Worm (Caenorhabditis elegans): ENCODE measurements around the gene sorf-2.

Gene sorf-2

ce11 chrIII:5318610-5319009, 7.8 kb upstream of the sorf-2 start:
- TF ChIP-seq pha-4 (tag; optimal IDR thresholded peaks at IDR 0.05): peak; percentile 5
- peak; percentile 49 for TF ChIP-seq elt-2 (tag; optimal IDR thresholded peaks at IDR 0.05)
- TF ChIP-seq daf-12 (tag; optimal IDR thresholded peaks at IDR 0.05): no peak
- peak; percentile 61 for TF ChIP-seq pqm-1 (tag; optimal IDR thresholded peaks at IDR 0.05)
- TF ChIP-seq fos-1 (tag; optimal IDR thresholded peaks at IDR 0.05): no peak
- no peak for TF ChIP-seq skn-1 (tag; optimal IDR thresholded peaks at IDR 0.05)
- TF ChIP-seq egl-5 (tag; optimal IDR thresholded peaks at IDR 0.05): no peak

DNA sequence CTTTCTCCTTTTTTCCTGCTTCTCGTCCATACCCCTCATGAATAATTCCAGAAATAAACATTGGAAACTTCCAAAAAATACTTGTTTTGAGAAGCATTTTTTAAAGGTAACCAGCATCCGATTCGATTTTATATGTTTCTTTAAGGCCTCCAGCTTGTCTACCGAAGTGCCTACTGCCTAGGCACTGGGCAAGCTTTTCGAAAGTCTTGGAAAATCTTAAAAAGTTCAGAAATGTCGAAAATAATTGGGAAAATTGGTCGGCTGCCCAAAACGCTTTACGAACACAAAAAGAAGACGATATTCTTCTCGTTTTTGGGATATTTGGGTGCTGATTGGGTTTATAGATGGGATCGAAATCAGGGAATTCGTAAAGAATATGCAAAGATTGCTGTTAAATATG, 4.8 kb upstream of the sorf-2 start, which contains the start of gene F52C9.3:
Gene F52C9.3, plus strand, starts transcription at position 225 of the 400 bp plus-strand sequence.
- TF ChIP-seq pha-4 (tag; optimal IDR thresholded peaks at IDR 0.05) (no peak), unc-39 (tag; optimal IDR thresholded peaks at IDR 0.05) (no peak)

ce11 chrIII:5329372-5329771, 2.9 kb downstream of the sorf-2 start:
- TF ChIP-seq eor-1 (tag; optimal IDR thresholded peaks at IDR 0.05) (no peak), mml-1 (tag; optimal IDR thresholded peaks at IDR 0.05) (no peak), skn-1 (tag; optimal IDR thresholded peaks at IDR 0.05) (no peak), unc-62 (GFP tag; optimal IDR thresholded peaks at IDR 0.05) (no peak), snpc-4 (tag; optimal IDR thresholded peaks at IDR 0.05) (no peak), nhr-28 (tag; optimal IDR thresholded peaks at IDR 0.05) (no peak)

- TF ChIP-seq elt-2 (tag; optimal IDR thresholded peaks at IDR 0.05) (peak; percentile 76), unc-62 (GFP tag; optimal IDR thresholded peaks at IDR 0.05) (no peak), elt-1 (tag; optimal IDR thresholded peaks at IDR 0.05) (no peak), fkh-10 (GFP tag; optimal IDR thresholded peaks at IDR 0.05) (no peak), pqm-1 (tag; optimal IDR thresholded peaks at IDR 0.05) (no peak)
These were observed 8.2 kb downstream of the sorf-2 start for ce11 chrIII:5334517-5335049.

DNA sequence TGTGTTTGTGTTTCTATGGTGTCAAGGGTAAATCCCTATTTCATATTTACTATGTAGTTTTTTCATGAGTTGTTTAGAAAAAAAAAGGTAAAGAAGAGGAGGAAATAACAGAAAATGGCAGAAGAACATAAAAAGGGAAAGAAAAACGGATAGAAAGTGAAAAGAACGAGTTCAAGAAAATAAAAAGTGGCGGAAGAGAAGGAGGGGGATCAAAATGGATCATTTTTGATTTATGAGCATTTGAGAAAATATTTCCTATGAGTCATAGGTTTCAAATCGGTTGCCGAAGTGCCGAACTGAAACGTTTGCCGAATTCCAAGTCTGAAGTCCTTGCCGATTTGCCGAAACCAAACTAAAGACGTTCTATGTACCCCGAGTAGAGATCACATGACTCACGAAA, 12.4 kb downstream of the sorf-2 start:
- TF ChIP-seq nhr-77 (tag; optimal IDR thresholded peaks at IDR 0.05): no peak
- no peak for TF ChIP-seq R02D3.7 (tag; optimal IDR thresholded peaks at IDR 0.05)
- TF ChIP-seq eor-1 (tag; optimal IDR thresholded peaks at IDR 0.05): no peak
- no peak for TF ChIP-seq unc-62 (GFP tag; optimal IDR thresholded peaks at IDR 0.05)
- TF ChIP-seq zag-1 (tag; optimal IDR thresholded peaks at IDR 0.05): no peak
- no peak for TF ChIP-seq lin-15B (tag; optimal IDR thresholded peaks at IDR 0.05)
- TF ChIP-seq mdl-1 (tag; optimal IDR thresholded peaks at IDR 0.05): no peak
- TF ChIP-seq tbx-2 (tag; optimal IDR thresholded peaks at IDR 0.05): no peak
- TF ChIP-seq ceh-82 (tag; optimal IDR thresholded peaks at IDR 0.05): no peak

DNA sequence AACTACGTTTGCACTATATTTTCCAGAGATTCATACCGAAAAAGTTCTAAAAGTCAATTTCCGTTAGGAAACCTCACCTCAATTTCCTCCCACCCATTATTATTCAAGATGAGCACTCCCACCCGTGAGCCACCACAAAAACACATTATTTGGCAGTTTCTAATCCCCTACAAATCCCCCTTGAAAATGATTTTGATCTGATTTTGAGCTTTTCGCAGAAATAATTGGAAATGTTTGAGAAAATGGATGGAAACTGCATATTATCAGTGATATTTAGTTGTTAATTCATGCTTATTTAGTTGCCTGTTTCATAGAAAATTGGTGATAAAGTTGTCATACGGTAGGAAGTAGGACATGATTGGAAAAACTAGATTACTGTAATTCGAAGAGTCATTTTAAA, 14.1 kb downstream of the sorf-2 start:
- TF ChIP-seq nfya-1 (tag; optimal IDR thresholded peaks at IDR 0.05; ENCODE audit: insufficient read depth): no peak

ce11 chrIII:5341382-5341781, 15.0 kb downstream of the sorf-2 start, which contains the start of gene ZK121.2:
Gene ZK121.2, plus strand, starts transcription at chrIII:5341682.
- TF ChIP-seq elt-2 (tag; optimal IDR thresholded peaks at IDR 0.05): no peak
- no peak for TF ChIP-seq zag-1 (tag; optimal IDR thresholded peaks at IDR 0.05)
- TF ChIP-seq nhr-25 (tag; optimal IDR thresholded peaks at IDR 0.05): no peak
- TF ChIP-seq pha-4 (tag; optimal IDR thresholded peaks at IDR 0.05): no peak
- TF ChIP-seq jun-1 (tag; optimal IDR thresholded peaks at IDR 0.05): no peak
- TF ChIP-seq mdl-1 (tag; optimal IDR thresholded peaks at IDR 0.05): no peak
- no peak for TF ChIP-seq ceh-9 (tag; optimal IDR thresholded peaks at IDR 0.05)
- no peak for TF ChIP-seq lin-39 (tag; optimal IDR thresholded peaks at IDR 0.05)
- no peak for TF ChIP-seq unc-62 (GFP tag; optimal IDR thresholded peaks at IDR 0.05)
- no peak for TF ChIP-seq ztf-4 (tag; optimal IDR thresholded peaks at IDR 0.05)
- no peak for TF ChIP-seq nhr-67 (tag; optimal IDR thresholded peaks at IDR 0.05)
- TF ChIP-seq nhr-76 (tag; optimal IDR thresholded peaks at IDR 0.05): no peak
- TF ChIP-seq elt-1 (tag; optimal IDR thresholded peaks at IDR 0.05): no peak
- no peak for TF ChIP-seq nhr-28 (tag; optimal IDR thresholded peaks at IDR 0.05)
- no peak for TF ChIP-seq elt-3 (tag; optimal IDR thresholded peaks at IDR 0.05)
- no peak for TF ChIP-seq skn-1 (tag; optimal IDR thresholded peaks at IDR 0.05)
- no peak for TF ChIP-seq aly-2 (tag; optimal IDR thresholded peaks at IDR 0.05)

All from whole organism, L3 larva.